Worm (Caenorhabditis elegans) whole organism, L4 larva: ENCODE data around the gene C17B7.15.

ENCODE experiments used
- D1046.2 ChIP-seq: fragments of 200-800 bp; sonication (Bioruptor generic); IDR thresholded peaks from 2 replicates; pipeline ENCODE4 v1.3.6; 2022; ENCODE audit warnings: missing genetic modification characterization, missing compliant biosample characterization
- Y48G9A.11 ChIP-seq: fragments of 200-800 bp; sonication (Bioruptor generic); IDR thresholded peaks from 2 replicates; pipeline ENCODE4 v1.3.6; 2022; ENCODE audit warnings: missing genetic modification reagents, missing genetic modification characterization, missing compliant biosample characterization
- daf-12 ChIP-seq: fragments of 150-350 bp; optimal IDR thresholded peaks from 2 replicates; lab custom pipeline; 2014; ENCODE audit warnings: missing biosample characterization, missing genetic modification reagents, missing genetic modification characterization
- daf-16 ChIP-seq, 3 experiments: sonication (generic microtip); optimal IDR thresholded peaks; 2 replicates each; lab custom pipeline; 2016 to 2017; ENCODE audit warnings: missing genetic modification characterization in 3 of 3, missing genetic modification reagents in 3 of 3, mild to moderate bottlenecking in 2 of 3, missing compliant biosample characterization in 2 of 3, missing biosample characterization in 1 of 3, moderate library complexity in 1 of 3
- daf-8 ChIP-seq: fragments of 200-800 bp; sonication (Bioruptor generic); IDR thresholded peaks from 2 replicates; pipeline ENCODE4 v1.3.6; 2022; ENCODE audit warnings: missing genetic modification characterization, missing compliant biosample characterization
- hlh-30 ChIP-seq: sonication (generic microtip); optimal IDR thresholded peaks from 2 replicates; lab custom pipeline; 2017; ENCODE audit warnings: antibody characterized with exemption, mild to moderate bottlenecking, missing genetic modification characterization, missing compliant biosample characterization; ENCODE audit not compliant: insufficient read depth
- jun-1 ChIP-seq: fragments of 150-350 bp; optimal IDR thresholded peaks from 2 replicates; lab custom pipeline; 2014; ENCODE audit warnings: missing biosample characterization, missing genetic modification reagents, missing genetic modification characterization
- nhr-237 ChIP-seq: sonication (generic microtip); optimal IDR thresholded peaks from 2 replicates; lab custom pipeline; 2017; ENCODE audit warnings: missing biosample characterization, missing genetic modification characterization
- rbr-2 ChIP-seq: sonication (generic microtip); optimal IDR thresholded peaks from 2 replicates; lab custom pipeline; 2016; ENCODE audit warnings: missing genotype, missing genetic modification characterization, missing compliant biosample characterization
- snpc-4 ChIP-seq: fragments of 150-350 bp; optimal IDR thresholded peaks from 2 replicates; lab custom pipeline; 2014; ENCODE audit warnings: missing biosample characterization, missing genetic modification characterization
- tra-1 ChIP-seq: fragments of 200-800 bp; sonication (Bioruptor generic); IDR thresholded peaks from 2 replicates; pipeline ENCODE4 v1.3.6; 2022; ENCODE audit warnings: missing genetic modification reagents, missing genetic modification characterization, missing compliant biosample characterization
- unc-130 ChIP-seq: sonication (generic microtip); optimal IDR thresholded peaks from 2 replicates; lab custom pipeline; 2016; ENCODE audit warnings: missing genetic modification reagents, missing genetic modification characterization, missing compliant biosample characterization
- zip-11 ChIP-seq: fragments of 200-800 bp; sonication (Bioruptor generic); IDR thresholded peaks from 2 replicates; pipeline ENCODE4 v1.3.6; 2022; ENCODE audit warnings: missing genetic modification characterization, missing compliant biosample characterization

DNA sequence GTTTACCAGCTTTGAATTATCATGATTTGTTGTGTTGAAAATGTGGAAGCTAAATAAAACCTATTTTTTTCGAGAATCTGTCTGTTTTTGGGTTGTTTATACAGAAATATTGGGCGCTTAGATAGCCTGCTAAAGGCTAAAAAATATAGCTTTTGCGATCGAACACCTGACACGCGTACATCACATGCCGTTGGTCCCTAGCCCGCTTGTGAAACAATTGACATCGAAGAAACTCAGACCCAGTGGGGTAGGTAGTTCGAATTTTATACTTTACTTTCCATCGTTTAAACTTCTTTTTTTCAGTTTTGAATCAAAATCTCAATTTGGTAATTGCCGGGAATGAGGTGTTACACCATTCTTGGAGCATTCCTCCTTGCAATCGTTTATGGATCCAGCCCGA is 11.0 kb upstream of the C17B7.15 start, which contains the start of gene C17B7.4:
- TF ChIP-seq snpc-4 = no peak
- no peak for TF ChIP-seq zip-11 (GFP tag; lab: Robert Waterston, UW)
- no peak for TF ChIP-seq unc-130 (GFP tag; lab: Kevin White, UChicago)
- no peak for TF ChIP-seq daf-12
- TF ChIP-seq nhr-237 (tag; lab: Kevin White, UChicago) = no peak
- no peak for TF ChIP-seq D1046.2 (GFP tag; lab: Robert Waterston, UW)
- TF ChIP-seq jun-1 (tag; lab: Kevin White, UChicago) = no peak
- no peak for TF ChIP-seq hlh-30
- TF ChIP-seq rbr-2 (tag; lab: Kevin White, UChicago) = no peak
- TF ChIP-seq daf-8 (GFP tag; lab: Robert Waterston, UW) = no peak
- no peak for TF ChIP-seq Y48G9A.11 (GFP tag; lab: Robert Waterston, UW)
- no peak for TF ChIP-seq tra-1 (GFP tag; lab: Robert Waterston, UW)
- TF ChIP-seq daf-16 (GFP tag; optimal IDR thresholded peaks at IDR 0.05; lab: Kevin White, UChicago) = no peak
- no peak for TF ChIP-seq daf-16 (tag; optimal IDR thresholded peaks at IDR 0.05; lab: Kevin White, UChicago)
